Fruit fly (Drosophila melanogaster) whole organism, larva: ENCODE data around the gene Pop4.

Experiments
- noc ChIP-seq: fragments of 200-800 bp; sonication (Bioruptor generic); optimal IDR thresholded peaks from 3 replicates; lab custom pipeline; 2019; ENCODE audit warnings: missing biosample characterization, mild to moderate bottlenecking, missing genetic modification characterization, moderate library complexity

The Pop4 gene

DNA sequence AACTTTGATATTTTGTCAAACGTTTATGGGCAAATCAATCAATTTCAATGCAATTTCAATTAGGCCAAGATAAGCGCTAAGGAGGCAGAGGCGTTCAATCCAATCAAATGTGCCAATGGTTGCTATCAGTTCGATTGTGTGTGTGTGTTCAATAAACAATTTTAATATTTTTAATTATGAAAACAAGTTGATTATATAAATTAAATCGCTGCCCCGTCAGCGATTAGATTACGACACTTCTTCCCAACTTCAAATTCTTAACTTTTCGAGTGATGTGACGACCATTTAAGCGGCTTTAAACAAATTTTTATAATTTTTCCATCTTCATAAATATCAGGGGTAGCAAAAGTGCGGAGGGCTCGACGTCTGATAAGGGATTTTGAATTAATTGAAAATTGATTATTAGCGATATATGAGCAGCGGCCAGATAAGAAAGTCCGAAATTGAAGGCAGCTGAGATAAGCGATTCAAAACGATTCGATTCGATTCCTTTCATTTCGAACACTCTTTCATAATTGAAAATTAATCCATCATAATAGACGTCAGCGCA lies 36.0 kb downstream of the Pop4 start:
- peak; percentile 91 for TF ChIP-seq noc

DNA sequence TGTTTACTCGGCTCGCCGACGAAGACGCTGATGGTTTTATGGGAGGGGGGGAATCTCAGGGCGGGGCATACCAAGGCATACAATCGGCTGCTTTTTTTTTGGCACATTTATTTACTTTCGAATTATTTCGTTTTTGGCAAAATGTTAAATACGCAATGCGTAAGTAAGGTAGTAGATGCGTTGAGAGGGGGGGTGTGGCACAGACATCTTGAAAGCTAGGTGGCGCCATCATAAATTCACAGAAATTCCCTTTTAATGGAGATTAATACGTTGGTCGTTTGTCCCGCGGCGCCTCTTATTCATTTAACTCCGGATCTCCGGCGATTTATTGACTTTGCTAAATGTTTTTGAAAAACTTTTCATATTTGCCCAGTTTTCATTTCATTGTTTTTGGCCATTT lies 36.9 kb downstream of the Pop4 start:
- no peak for TF ChIP-seq noc

DNA sequence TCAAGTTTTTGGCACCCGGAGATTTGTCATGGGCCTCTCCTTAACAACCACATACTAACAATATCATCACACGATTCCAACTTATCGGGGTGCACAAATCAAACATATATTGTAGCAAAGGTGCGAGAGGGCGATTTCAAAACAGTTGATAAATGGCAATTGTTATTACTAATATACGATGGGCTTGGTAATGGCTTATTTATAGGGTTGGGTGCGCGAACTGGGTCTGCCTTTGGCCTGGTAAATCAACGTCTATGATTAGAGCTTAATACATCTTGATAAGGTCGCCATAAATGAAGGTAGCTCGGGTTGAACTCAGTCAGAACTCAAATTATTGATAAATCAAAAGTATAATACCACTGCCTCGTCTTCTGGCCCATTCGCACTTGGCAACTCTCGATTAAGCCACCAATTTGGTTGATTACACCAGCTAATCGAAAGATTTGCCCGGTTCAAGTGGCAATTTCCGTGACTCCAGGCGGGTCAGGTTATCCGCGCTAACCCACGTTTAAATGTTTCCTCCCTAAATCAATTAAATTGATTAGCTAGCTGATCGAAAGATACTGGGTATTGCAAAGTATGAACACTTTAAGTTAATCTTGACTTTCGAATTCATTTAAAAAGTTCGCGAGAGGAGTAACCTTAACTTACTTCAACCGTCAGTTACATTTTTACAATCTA lies 37.8 kb downstream of the Pop4 start:
- TF ChIP-seq noc, result peak; percentile 93

DNA sequence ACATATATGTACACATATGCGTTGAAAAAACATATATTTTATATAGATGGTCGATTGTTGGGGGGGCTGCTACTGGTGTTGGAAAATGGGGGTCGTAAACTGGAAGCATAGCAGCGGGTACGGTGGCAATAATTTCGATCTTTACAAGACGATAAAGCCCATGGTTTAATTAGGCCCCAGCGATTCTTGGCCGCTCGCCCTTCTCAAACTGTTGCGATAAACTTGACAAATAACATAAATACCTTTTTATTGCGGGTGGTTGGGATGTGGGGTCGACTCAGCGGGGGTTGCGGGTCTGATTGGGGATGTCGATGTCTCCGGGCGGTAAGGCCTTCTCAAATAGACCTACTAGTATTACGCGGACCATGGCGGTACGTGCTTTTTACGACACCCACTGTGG lies 39.8 kb downstream of the Pop4 start:
- TF ChIP-seq noc, result no peak

DNA sequence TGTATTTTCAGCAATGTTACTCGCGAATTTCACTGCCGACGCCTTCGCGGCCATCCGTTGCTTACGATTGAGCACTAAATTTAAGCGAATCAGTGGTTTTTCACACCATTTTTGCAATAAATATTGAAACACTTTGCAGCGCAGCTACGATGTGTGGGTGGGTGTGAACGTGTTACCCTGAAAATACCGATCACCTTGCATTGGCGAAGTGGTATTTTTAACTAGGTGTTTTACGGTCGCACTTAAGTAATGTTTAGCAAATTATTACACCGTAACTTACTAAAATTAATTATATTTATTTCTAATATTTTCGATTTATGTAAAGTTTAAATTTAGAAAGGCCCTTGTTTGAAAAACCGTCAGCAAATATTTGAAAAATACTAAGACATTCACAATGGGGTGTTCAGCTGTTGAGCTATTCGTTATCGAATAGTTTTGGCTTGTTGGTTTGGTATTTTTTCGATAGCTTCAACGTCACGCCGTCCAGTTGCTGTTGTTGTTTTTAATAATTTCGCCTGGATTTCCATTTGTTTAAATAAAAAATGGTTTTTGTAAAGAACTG lies 42.4 kb downstream of the Pop4 start, which contains the start of the genes syd and Srp9:
syd (minus strand) TSS at position 188 of the 562 bp plus-strand sequence.
Srp9 (plus strand) TSS at position 441 of the 562 bp plus-strand sequence.
- no peak for TF ChIP-seq noc

DNA sequence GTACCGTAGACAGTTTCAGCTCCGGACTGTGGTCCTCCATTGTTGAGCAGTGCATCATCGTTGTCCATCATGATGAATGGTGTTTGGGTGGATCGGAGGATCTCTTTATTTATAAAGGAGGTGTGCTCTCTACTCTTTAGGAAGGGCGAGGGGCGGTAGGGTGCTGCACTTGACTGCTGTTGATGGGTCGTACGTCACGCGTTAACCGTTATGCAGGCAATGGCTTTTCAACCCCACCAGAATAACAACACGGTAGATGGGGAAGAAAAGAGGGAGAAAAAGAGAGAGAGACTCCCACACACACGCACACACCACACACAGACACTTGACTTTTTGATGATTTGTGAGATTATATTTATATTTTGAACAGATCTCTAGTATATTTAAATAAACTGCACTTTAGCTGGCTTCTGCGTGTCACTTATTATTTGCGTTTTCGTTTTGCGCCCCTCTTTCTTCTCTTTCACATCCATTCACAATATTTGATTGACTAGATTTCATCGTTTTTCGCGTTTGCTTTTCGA lies 43.0 kb downstream of the Pop4 start:
- TF ChIP-seq noc, result no peak

DNA sequence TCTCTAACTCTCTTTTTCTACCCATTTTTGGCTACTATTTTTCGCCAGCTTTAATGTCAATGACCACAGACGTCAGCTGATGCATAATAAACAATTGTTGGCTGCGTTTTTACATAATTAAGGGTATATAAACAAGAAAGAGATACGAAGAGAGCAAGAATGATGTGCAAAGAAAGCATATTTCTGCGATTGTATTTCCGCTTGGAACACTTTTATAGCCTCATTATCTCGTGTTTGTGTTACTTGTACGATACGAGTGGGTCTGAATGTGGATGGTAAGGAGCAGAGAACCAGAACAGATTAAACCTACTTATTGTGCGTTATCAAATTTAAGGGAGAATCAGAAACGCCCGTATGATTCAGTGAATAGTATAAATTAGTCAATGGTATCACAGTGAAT lies 43.6 kb downstream of the Pop4 start:
- TF ChIP-seq noc, result peak; percentile 56

DNA sequence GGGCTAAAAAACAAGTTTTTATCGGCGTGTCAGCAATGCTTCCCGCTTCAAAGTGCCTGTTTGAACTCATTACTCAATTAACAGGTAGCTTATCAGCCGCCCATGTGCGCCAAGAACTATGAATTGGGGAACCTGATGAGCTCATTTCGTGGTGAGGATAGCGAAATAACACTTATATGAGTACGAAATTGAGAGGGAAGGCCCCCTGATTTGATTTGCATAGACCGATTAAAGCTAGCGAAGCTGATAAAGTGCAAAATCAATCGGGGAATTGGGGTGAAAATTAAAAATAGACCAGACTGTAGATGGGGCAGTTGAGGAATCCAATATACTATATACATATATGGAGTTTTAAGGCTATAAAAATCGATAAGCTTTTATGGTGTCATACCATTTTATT lies 44.2 kb downstream of the Pop4 start:
- TF ChIP-seq noc, result no peak
